Worm (Caenorhabditis elegans): Measurements from ENCODE around the gene cup-15.

Gene cup-15

DNA sequence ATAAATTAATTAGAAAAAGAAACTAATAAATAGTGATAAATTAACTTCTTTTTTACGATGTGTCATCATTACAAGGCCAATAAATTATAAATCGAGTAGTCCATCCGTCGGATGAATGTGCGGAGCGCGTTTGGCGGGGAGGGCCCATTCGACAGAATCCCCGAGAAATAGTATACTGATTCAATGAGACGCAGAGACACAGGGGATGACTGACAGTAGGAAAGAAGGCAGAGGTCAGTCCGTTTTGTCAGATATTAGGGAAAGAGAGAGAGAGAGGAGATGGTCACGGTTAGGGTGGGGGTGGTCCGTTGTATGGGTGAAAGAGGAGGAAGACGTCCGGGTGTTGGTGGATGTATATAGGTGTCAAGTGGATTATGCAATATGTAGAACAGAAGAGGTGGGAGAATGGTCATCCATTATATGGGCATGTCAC, 44.2 kb upstream of the cup-15 start (continued):
- TF ChIP-seq tbx-7 (tag; optimal IDR thresholded peaks at IDR 0.05) (peak; percentile 14), hlh-13 (GFP tag; optimal IDR thresholded peaks at IDR 0.05) (no peak), ets-4 (tag; optimal IDR thresholded peaks at IDR 0.05) (no peak), K02D7.2 (tag; optimal IDR thresholded peaks at IDR 0.05) (no peak), C38D4.7 (GFP tag; optimal IDR thresholded peaks at IDR 0.05) (no peak), elt-2 (tag; optimal IDR thresholded peaks at IDR 0.05) (no peak), fkh-10 (GFP tag; optimal IDR thresholded peaks at IDR 0.05) (no peak), che-1 (tag; optimal IDR thresholded peaks at IDR 0.05) (no peak), ceh-34 (tag; optimal IDR thresholded peaks at IDR 0.05) (peak; percentile 33), ceh-48 (tag; optimal IDR thresholded peaks at IDR 0.05) (no peak), ceh-31 (tag; optimal IDR thresholded peaks at IDR 0.05) (peak; percentile 63), T23F11.4 (GFP tag; optimal IDR thresholded peaks at IDR 0.05) (no peak), ceh-18 (tag; optimal IDR thresholded peaks at IDR 0.05) (no peak), sox-2 (GFP tag; IDR thresholded peaks at IDR 0.05) (peak; percentile 12; the same call in 1 of the 2 replicates), pat-9 (tag; optimal IDR thresholded peaks at IDR 0.05) (no peak), lim-6 (tag; optimal IDR thresholded peaks at IDR 0.05) (no peak), unc-86 (tag; optimal IDR thresholded peaks at IDR 0.05) (no peak), elt-4 (tag; optimal IDR thresholded peaks at IDR 0.05) (no peak), K09A11.1 (tag; optimal IDR thresholded peaks at IDR 0.05; ENCODE audit: insufficient read depth) (no peak), ceh-30 (tag; optimal IDR thresholded peaks at IDR 0.05) (no peak), unc-55 (GFP tag; optimal IDR thresholded peaks at IDR 0.05) (peak; percentile 98), F13H6.1 (tag; optimal IDR thresholded peaks at IDR 0.05) (no peak), mec-3 (tag; optimal IDR thresholded peaks at IDR 0.05; ENCODE audit: borderline replicate concordance) (no peak), sox-4 (tag; optimal IDR thresholded peaks at IDR 0.05) (no peak), pha-4 (tag; optimal IDR thresholded peaks at IDR 0.05) (no peak), ama-1 (optimal IDR thresholded peaks at IDR 0.05) (no peak), pax-1 (tag; optimal IDR thresholded peaks at IDR 0.05) (no peak), ceh-45 (GFP tag; IDR thresholded peaks at IDR 0.05) (no peak), ahr-1 (tag; optimal IDR thresholded peaks at IDR 0.05) (no peak), ceh-14 (tag; optimal IDR thresholded peaks at IDR 0.05) (no peak), ceh-2 (tag; optimal IDR thresholded peaks at IDR 0.05) (peak; percentile 6), syd-9 (tag; optimal IDR thresholded peaks at IDR 0.05) (peak; percentile 53), dmd-4 (tag; optimal IDR thresholded peaks at IDR 0.05; ENCODE audit: borderline replicate concordance) (no peak), madf-2 (tag; optimal IDR thresholded peaks at IDR 0.05) (no peak), fax-1 (tag; optimal IDR thresholded peaks at IDR 0.05) (no peak), zip-5 (tag; optimal IDR thresholded peaks at IDR 0.05) (no peak), Y22D7AL.16 (tag; optimal IDR thresholded peaks at IDR 0.05) (no peak), pag-3 (tag; optimal IDR thresholded peaks at IDR 0.05; ENCODE audit: borderline replicate concordance) (no peak), unc-42 (tag; optimal IDR thresholded peaks at IDR 0.05) (peak; percentile 69), unc-3 (GFP tag; conservative IDR thresholded peaks at IDR 0.05) (no peak), unc-3 (tag; optimal IDR thresholded peaks at IDR 0.05) (no peak), ceh-19 (GFP tag; optimal IDR thresholded peaks at IDR 0.05) (no peak), lin-11 (tag; optimal IDR thresholded peaks at IDR 0.05) (no peak), ref-2 (tag; optimal IDR thresholded peaks at IDR 0.05) (peak; percentile 61), ceh-22 (tag; optimal IDR thresholded peaks at IDR 0.05) (no peak), ceh-6 (GFP tag; optimal IDR thresholded peaks at IDR 0.05) (no peak), nfya-1 (tag; optimal IDR thresholded peaks at IDR 0.05) (peak; percentile 27), eyg-1 (tag; optimal IDR thresholded peaks at IDR 0.05) (no peak), hlh-6 (tag; optimal IDR thresholded peaks at IDR 0.05) (no peak), fkh-6 (tag; optimal IDR thresholded peaks at IDR 0.05) (peak; percentile 6), ceh-24 (tag; optimal IDR thresholded peaks at IDR 0.05) (no peak)

Data from whole organism, late embryonic.